Worm (Caenorhabditis elegans) whole organism, L4/young adult: ENCODE results near the gene ceh-40.

Experiments
- W03F9.2 ChIP-seq: fragments of 150-350 bp; optimal IDR thresholded peaks from 2 replicates; lab custom pipeline; 2014; ENCODE audit warnings: missing biosample characterization, missing genetic modification characterization
- dao-5 ChIP-seq: sonication (generic microtip); optimal IDR thresholded peaks from 2 replicates; lab custom pipeline; 2016; ENCODE audit warnings: missing genotype, missing genetic modification characterization, moderate library complexity, missing compliant biosample characterization
- him-1 ChIP-seq: sonication (generic microtip); optimal IDR thresholded peaks from 2 replicates; lab custom pipeline; 2016; ENCODE audit warnings: missing genotype, missing genetic modification reagents, missing genetic modification characterization, missing compliant biosample characterization

DNA sequence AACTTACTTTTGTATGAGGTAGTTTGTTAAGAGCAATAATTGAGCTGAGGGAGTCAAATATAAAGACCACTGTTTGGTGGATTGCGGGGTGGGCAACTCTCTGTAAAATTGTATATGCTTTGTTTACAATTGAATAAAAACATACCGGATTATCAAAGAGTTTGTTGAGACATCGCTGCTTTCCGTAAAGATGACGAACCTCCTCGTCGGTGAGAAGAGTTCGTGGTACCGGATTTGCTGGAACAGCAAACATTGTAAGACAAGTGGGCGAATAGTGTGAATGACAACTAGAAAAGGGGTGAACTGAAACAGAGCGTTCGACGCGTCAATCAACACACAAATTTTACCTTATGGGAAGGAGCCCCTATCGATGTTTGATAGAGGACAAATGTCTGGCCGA lies 24.2 kb downstream of the ceh-40 start, which contains the start of gene W06D11.2:
- TF ChIP-seq dao-5 (tag; lab: Kevin White, UChicago) (no peak), W03F9.2 (tag; lab: Kevin White, UChicago) (no peak), him-1 (tag; lab: Kevin White, UChicago) (no peak)
